Fruit fly (Drosophila melanogaster) whole organism, embryonic: ENCODE measurements around the gene CG7483.

Experiments used
- Abd-B ChIP-seq: fragments of 200-800 bp; sonication (Bioruptor generic); optimal IDR thresholded peaks from 2 replicates; lab custom pipeline; 2018; ENCODE audit warnings: missing biosample characterization, mild to moderate bottlenecking, missing genetic modification characterization, moderate library complexity
- CG1024 ChIP-seq: fragments of 200-800 bp; sonication (Bioruptor generic); IDR thresholded peaks from 2 replicates; pipeline ENCODE4 v1.3.6; 2022; ENCODE audit warnings: missing biosample characterization, missing genetic modification characterization
- CG10267 ChIP-seq: fragments of 200-800 bp; sonication (Bioruptor generic); optimal IDR thresholded peaks from 2 replicates; lab custom pipeline; 2018; ENCODE audit warnings: missing biosample characterization, mild to moderate bottlenecking, missing genetic modification characterization, moderate library complexity
- CG12299 ChIP-seq: fragments of 200-800 bp; sonication (Bioruptor generic); optimal IDR thresholded peaks from 2 replicates; lab custom pipeline; 2018; ENCODE audit warnings: missing biosample characterization, mild to moderate bottlenecking, missing genetic modification characterization
- CG12391 ChIP-seq: fragments of 200-800 bp; sonication (Bioruptor generic); optimal IDR thresholded peaks from 3 replicates; lab custom pipeline; 2018; ENCODE audit warnings: missing biosample characterization, mild to moderate bottlenecking, missing genetic modification characterization, moderate library complexity
- CG12659 ChIP-seq: fragments of 200-800 bp; sonication (Bioruptor generic); optimal IDR thresholded peaks from 3 replicates; lab custom pipeline; 2017; ENCODE audit warnings: mild to moderate bottlenecking, missing biosample characterization, missing genetic modification reagents, missing genetic modification characterization
- CG1529 ChIP-seq: fragments of 200-800 bp; sonication (Bioruptor generic); optimal IDR thresholded peaks from 3 replicates; lab custom pipeline; 2018; ENCODE audit warnings: missing biosample characterization, missing genetic modification characterization
- CG17802 ChIP-seq: fragments of 200-800 bp; sonication (Bioruptor generic); optimal IDR thresholded peaks from 2 replicates; lab custom pipeline; 2018; ENCODE audit warnings: missing biosample characterization, mild to moderate bottlenecking, missing genetic modification characterization, moderate library complexity
- CG18599 ChIP-seq: fragments of 200-800 bp; sonication (Bioruptor generic); optimal IDR thresholded peaks from 3 replicates; lab custom pipeline; 2017; ENCODE audit warnings: missing biosample characterization, missing genetic modification characterization, mild to moderate bottlenecking, moderate library complexity, missing genetic modification reagents
- CG2116 ChIP-seq: fragments of 200-800 bp; sonication (Bioruptor generic); optimal IDR thresholded peaks from 3 replicates; lab custom pipeline; 2018; ENCODE audit warnings: missing biosample characterization, mild to moderate bottlenecking, missing genetic modification characterization
- CG2712 ChIP-seq: fragments of 200-800 bp; optimal IDR thresholded peaks from 3 replicates; lab custom pipeline; 2019; ENCODE audit warnings: missing biosample characterization, mild to moderate bottlenecking, missing genetic modification characterization, moderate library complexity
- CG31441 ChIP-seq: fragments of 200-800 bp; sonication (Bioruptor generic); IDR thresholded peaks from 2 replicates; pipeline ENCODE4 v1.3.6; 2022; ENCODE audit warnings: missing biosample characterization, missing genetic modification characterization
- CG8290 ChIP-seq, 3 experiments: fragments of 200-800 bp; sonication (Bioruptor generic); optimal IDR thresholded peaks; 2 replicates each; lab custom pipeline; 2016 to 2019; ENCODE audit warnings: missing biosample characterization in 3 of 3, missing genetic modification characterization in 3 of 3, mild to moderate bottlenecking in 2 of 3, moderate library complexity in 1 of 3
- CG9817 ChIP-seq: fragments of 200-800 bp; sonication (Bioruptor generic); optimal IDR thresholded peaks from 2 replicates; lab custom pipeline; 2018; ENCODE audit warnings: missing biosample characterization, mild to moderate bottlenecking, missing genetic modification characterization, moderate library complexity
- D19A ChIP-seq: fragments of 200-800 bp; optimal IDR thresholded peaks from 3 replicates; lab custom pipeline; 2019; ENCODE audit warnings: missing biosample characterization, mild to moderate bottlenecking, missing genetic modification characterization, moderate library complexity
- Dp ChIP-seq: fragments of 200-800 bp; sonication (Bioruptor generic); optimal IDR thresholded peaks from 2 replicates; lab custom pipeline; 2018; ENCODE audit warnings: missing biosample characterization, mild to moderate bottlenecking, missing genetic modification characterization, moderate library complexity
- Dref ChIP-seq: fragments of 200-800 bp; sonication (Bioruptor generic); IDR thresholded peaks from 2 replicates; pipeline ENCODE4 v1.3.6; 2022; ENCODE audit warnings: missing biosample characterization, missing genetic modification characterization
- E2f2 ChIP-seq: fragments of 200-800 bp; sonication (Bioruptor generic); IDR thresholded peaks from 2 replicates; pipeline ENCODE4 v1.3.6; 2022; ENCODE audit warnings: missing biosample characterization, missing genetic modification characterization
- Ets65A ChIP-seq: fragments of 200-800 bp; sonication (Bioruptor generic); peaks from one replicate; lab custom pipeline; 2016; ENCODE audit warnings: missing biosample characterization, missing genetic modification characterization
- Lhr ChIP-seq: fragments of 200-800 bp; sonication (Bioruptor generic); optimal IDR thresholded peaks from 3 replicates; lab custom pipeline; 2017; ENCODE audit warnings: mild to moderate bottlenecking, missing biosample characterization, missing genetic modification reagents, missing genetic modification characterization
- Myb ChIP-seq: fragments of 200-800 bp; sonication (Bioruptor generic); optimal IDR thresholded peaks from 2 replicates; lab custom pipeline; 2016; ENCODE audit warnings: missing biosample characterization, missing genetic modification characterization
- Nf-YC ChIP-seq: fragments of 200-800 bp; optimal IDR thresholded peaks from 3 replicates; lab custom pipeline; 2019; ENCODE audit warnings: missing biosample characterization, mild to moderate bottlenecking, missing genetic modification characterization, moderate library complexity
- Oli ChIP-seq: fragments of 200-800 bp; sonication (Bioruptor generic); optimal IDR thresholded peaks from 2 replicates; lab custom pipeline; 2018; ENCODE audit warnings: missing biosample characterization, mild to moderate bottlenecking, missing genetic modification characterization, moderate library complexity
- Side ChIP-seq: fragments of 200-800 bp; sonication (Bioruptor generic); optimal IDR thresholded peaks from 2 replicates; lab custom pipeline; 2016; ENCODE audit warnings: missing biosample characterization, missing genetic modification characterization
- Sox102F ChIP-seq: fragments of 200-800 bp; sonication (Bioruptor generic); optimal IDR thresholded peaks from 2 replicates; lab custom pipeline; 2018; ENCODE audit warnings: missing biosample characterization, mild to moderate bottlenecking, missing genetic modification characterization, moderate library complexity
- Sry-β ChIP-seq: fragments of 200-800 bp; sonication (Bioruptor generic); optimal IDR thresholded peaks from 2 replicates; lab custom pipeline; 2018; ENCODE audit warnings: missing biosample characterization, mild to moderate bottlenecking, missing genetic modification characterization, moderate library complexity
- Ssrp ChIP-seq: fragments of 200-800 bp; sonication (Bioruptor generic); optimal IDR thresholded peaks from 2 replicates; lab custom pipeline; 2018; ENCODE audit warnings: missing biosample characterization, mild to moderate bottlenecking, missing genetic modification characterization, moderate library complexity
- Xbp1 ChIP-seq: fragments of 200-800 bp; sonication (Bioruptor generic); optimal IDR thresholded peaks from 3 replicates; lab custom pipeline; 2016; ENCODE audit warnings: missing biosample characterization, mild to moderate bottlenecking, missing genetic modification characterization
- YL-1 ChIP-seq: fragments of 200-800 bp; sonication (Bioruptor generic); optimal IDR thresholded peaks from 3 replicates; lab custom pipeline; 2017; ENCODE audit warnings: missing biosample characterization, mild to moderate bottlenecking, missing genetic modification characterization
- bcd ChIP-seq: fragments of 200-800 bp; sonication (Bioruptor generic); optimal IDR thresholded peaks from 2 replicates; lab custom pipeline; 2017; ENCODE audit warnings: missing biosample characterization, mild to moderate bottlenecking, missing genetic modification characterization
- corto ChIP-seq: fragments of 200-800 bp; sonication (Bioruptor generic); optimal IDR thresholded peaks from 2 replicates; lab custom pipeline; 2016; ENCODE audit warnings: missing biosample characterization, mild to moderate bottlenecking, missing genetic modification characterization, moderate library complexity
- dati ChIP-seq: fragments of 200-800 bp; sonication (Bioruptor generic); IDR thresholded peaks from 2 replicates; pipeline ENCODE4 v1.3.6; 2022; ENCODE audit warnings: missing biosample characterization, missing genetic modification characterization
- dmrt11E ChIP-seq: fragments of 200-800 bp; sonication (Bioruptor generic); optimal IDR thresholded peaks from 3 replicates; lab custom pipeline; 2018; ENCODE audit warnings: missing biosample characterization, mild to moderate bottlenecking, missing genetic modification characterization, moderate library complexity
- dpn ChIP-seq, 2 experiments: fragments of 200-800 bp; sonication (Bioruptor generic); optimal IDR thresholded peaks; 3 replicates each; lab custom pipeline; 2016; ENCODE audit warnings: missing biosample characterization in 2 of 2, missing genetic modification characterization in 2 of 2
- emc ChIP-seq: fragments of 200-800 bp; sonication (Bioruptor generic); optimal IDR thresholded peaks from 2 replicates; lab custom pipeline; 2016; ENCODE audit warnings: missing biosample characterization, missing genetic modification characterization
- gcm ChIP-seq: fragments of 200-800 bp; sonication (Bioruptor generic); optimal IDR thresholded peaks from 2 replicates; lab custom pipeline; 2019; ENCODE audit warnings: missing biosample characterization, mild to moderate bottlenecking, missing genetic modification characterization, moderate library complexity
- gsb-n ChIP-seq: fragments of 200-800 bp; sonication (Bioruptor generic); optimal IDR thresholded peaks from 3 replicates; lab custom pipeline; 2018; ENCODE audit warnings: missing biosample characterization, mild to moderate bottlenecking, missing genetic modification characterization
- jigr1 ChIP-seq: fragments of 200-800 bp; sonication (Bioruptor generic); IDR thresholded peaks from 3 replicates; pipeline ENCODE4 v1.3.6; 2022; ENCODE audit warnings: missing biosample characterization, missing genetic modification characterization
- lola ChIP-seq, 3 experiments: fragments of >200 bp in 2 of 3; fragments of 200-800 bp in 1 of 3; sonication (Bioruptor generic) in 1 of 3; optimal IDR thresholded peaks; 2 replicates each; lab custom pipeline; 2017 to 2019; ENCODE audit warnings: missing biosample characterization in 3 of 3, missing genetic modification characterization in 3 of 3, mild to moderate bottlenecking in 1 of 3, moderate library complexity in 1 of 3
- nmo ChIP-seq: fragments of 200-800 bp; sonication (Bioruptor generic); optimal IDR thresholded peaks from 2 replicates; lab custom pipeline; 2018; ENCODE audit warnings: missing biosample characterization, mild to moderate bottlenecking, missing genetic modification characterization, moderate library complexity
- nom ChIP-seq: fragments of 200-800 bp; sonication (Bioruptor generic); optimal IDR thresholded peaks from 2 replicates; lab custom pipeline; 2017; ENCODE audit warnings: missing biosample characterization, missing genetic modification characterization, mild to moderate bottlenecking, moderate library complexity, missing genetic modification reagents
- odd ChIP-seq: fragments of 200-800 bp; sonication (Bioruptor generic); optimal IDR thresholded peaks from 2 replicates; lab custom pipeline; 2017; ENCODE audit warnings: missing biosample characterization, mild to moderate bottlenecking, missing genetic modification characterization
- prd ChIP-seq, 3 experiments: fragments of >200 bp in 2 of 3; fragments of 200-800 bp in 1 of 3; sonication (Bioruptor generic) in 1 of 3; optimal IDR thresholded peaks in 2 of 3; IDR thresholded peaks in 1 of 3; 2 replicates in 2 of 3; 3 replicates in 1 of 3; pipeline versions ENCODE4 v1.3.6 to Lab custom; 2017 to 2022; ENCODE audit warnings: missing biosample characterization in 1 of 3, missing genetic modification characterization in 1 of 3
- stwl ChIP-seq: fragments of 200-800 bp; sonication (Bioruptor generic); optimal IDR thresholded peaks from 3 replicates; lab custom pipeline; 2018; ENCODE audit warnings: missing biosample characterization, mild to moderate bottlenecking, missing genetic modification characterization, moderate library complexity
- tin ChIP-seq: fragments of 200-800 bp; sonication (Bioruptor generic); optimal IDR thresholded peaks from 3 replicates; lab custom pipeline; 2016; ENCODE audit warnings: missing biosample characterization, missing genetic modification characterization
- trem ChIP-seq: fragments of 200-800 bp; optimal IDR thresholded peaks from 3 replicates; lab custom pipeline; 2019; ENCODE audit warnings: missing biosample characterization, mild to moderate bottlenecking, missing genetic modification characterization, moderate library complexity
- vvl ChIP-seq: fragments of 200-800 bp; sonication (Bioruptor generic); IDR thresholded peaks from 2 replicates; pipeline ENCODE4 v1.3.6; 2022; ENCODE audit warnings: missing biosample characterization, missing genetic modification characterization

Gene CG7483

dm6 chr3R:8362259-8362876 lies 49.4 kb downstream of the CG7483 start, which contains the start of the genes Veneno and CG7963 (continued):
- TF ChIP-seq Side (GFP tag; lab: Kevin White, UChicago) (no peak), lola (GFP tag; optimal IDR thresholded peaks at IDR 0.05; lab: Kevin White, UChicago) (peak in 2 of 3 experiments; percentile 19 to 79), CG2116 (GFP tag; lab: Kevin White, UChicago) (peak; percentile 58), Xbp1 (GFP tag; lab: Kevin White, UChicago) (peak; percentile 24), Sox102F (GFP tag; lab: Kevin White, UChicago) (peak; percentile 47), trem (tag; lab: Kevin White, UChicago) (peak; percentile 83), CG1024 (GFP tag; lab: Robert Waterston, UW) (peak; percentile 40), Abd-B (peak; percentile 37), YL-1 (GFP tag; lab: Kevin White, UChicago) (peak; percentile 20), Ssrp (tag; lab: Kevin White, UChicago) (peak; percentile 36), Lhr (GFP tag; lab: Kevin White, UChicago) (peak; percentile 65), CG9817 (peak; percentile 19), CG10267 (tag; lab: Kevin White, UChicago) (peak; percentile 57), CG12299 (peak; percentile 21), CG2712 (tag; lab: Kevin White, UChicago) (peak; percentile 77), CG12659 (GFP tag; lab: Kevin White, UChicago) (peak; percentile 47), tin (GFP tag; lab: Kevin White, UChicago) (peak; percentile 17), corto (GFP tag; lab: Kevin White, UChicago) (no peak), Oli (tag; lab: Kevin White, UChicago) (no peak), gcm (GFP tag; lab: Kevin White, UChicago) (peak; percentile 6), Nf-YC (tag; lab: Kevin White, UChicago) (peak; percentile 51), Myb (GFP tag; lab: Kevin White, UChicago) (peak; percentile 57), Ets65A (GFP tag; lab: Kevin White, UChicago) (peak; percentile 46), nmo (GFP tag; lab: Kevin White, UChicago) (peak; percentile 71), CG18599 (GFP tag; lab: Kevin White, UChicago) (no peak), gsb-n (peak; percentile 29), dmrt11E (peak; percentile 19), Dref (GFP tag; lab: Robert Waterston, UW) (peak; percentile 55), dati (GFP tag; lab: Robert Waterston, UW) (no peak), CG12391 (tag; lab: Kevin White, UChicago) (peak; percentile 67), D19A (tag; lab: Kevin White, UChicago) (peak; percentile 43), nom (GFP tag; lab: Kevin White, UChicago) (no peak), CG17802 (tag; lab: Kevin White, UChicago) (peak; percentile 73), CG31441 (GFP tag; lab: Robert Waterston, UW) (no peak; the same call in 1 of the 2 replicates), bcd (peak; percentile 16), jigr1 (GFP tag; lab: Robert Waterston, UW) (no peak), Dp (GFP tag; lab: Kevin White, UChicago) (peak; percentile 44), odd (no peak), stwl (tag; lab: Kevin White, UChicago) (peak; percentile 65), E2f2 (GFP tag; lab: Robert Waterston, UW) (peak; percentile 44), vvl (GFP tag; lab: Robert Waterston, UW) (0 out of 2 replicates have a peak, but pooled peaks have one; percentile 22), emc (GFP tag; lab: Kevin White, UChicago) (no peak), CG1529 (GFP tag; lab: Kevin White, UChicago) (peak; percentile 99), dpn (GFP tag; optimal IDR thresholded peaks at IDR 0.05; lab: Kevin White, UChicago) (peak in 1 of 2 experiments; percentile 39), Sry-β (GFP tag; lab: Kevin White, UChicago) (peak; percentile 20), prd (optimal IDR thresholded peaks at IDR 0.05; lab: Kevin White, UChicago) (no peak), prd (GFP tag; IDR thresholded peaks at IDR 0.05; lab: Robert Waterston, UW) (peak; percentile 26; the same call in 1 of the 3 replicates), CG8290 (GFP tag; optimal IDR thresholded peaks at IDR 0.05; lab: Kevin White, UChicago) (peak; percentile 23), CG8290 (tag; optimal IDR thresholded peaks at IDR 0.05; lab: Kevin White, UChicago) (no peak)
